Worm (Caenorhabditis elegans): ENCODE data around the gene ampd-1.
A peak's percentile ranks its signal among the peaks of the same experiment; 100 is the strongest.

The ampd-1 gene

DNA sequence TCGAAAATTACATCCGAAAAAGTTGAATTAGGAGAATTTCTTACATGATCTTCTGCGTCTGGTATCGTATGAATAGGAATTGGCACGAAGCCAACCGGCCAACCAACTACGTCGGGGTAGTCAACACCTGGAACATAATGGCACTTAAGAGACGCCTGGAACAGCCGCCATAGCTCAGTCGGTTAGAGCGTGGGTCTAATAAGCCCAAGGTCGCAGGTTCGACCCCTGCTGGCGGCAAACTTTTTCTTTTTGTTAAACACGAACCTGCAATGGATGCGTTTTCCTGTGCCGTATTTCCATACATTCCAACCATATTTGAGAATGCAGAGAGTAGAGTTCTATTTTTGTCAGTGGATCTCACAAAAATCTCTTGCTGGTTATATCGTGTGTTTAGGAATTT, 34.6 kb downstream of the ampd-1 start (continued):
- TF ChIP-seq elt-3 (tag; optimal IDR thresholded peaks at IDR 0.05) (no peak), ces-1 (GFP tag; optimal IDR thresholded peaks at IDR 0.05) (no peak), fkh-4 (tag; optimal IDR thresholded peaks at IDR 0.05; ENCODE audit: borderline replicate concordance) (no peak), pax-3 (tag; optimal IDR thresholded peaks at IDR 0.05) (no peak), nhr-47 (tag; optimal IDR thresholded peaks at IDR 0.05) (peak; percentile 35), sptf-1 (tag; optimal IDR thresholded peaks at IDR 0.05) (no peak), ceh-8 (GFP tag; optimal IDR thresholded peaks at IDR 0.05) (no peak), unc-86 (tag; optimal IDR thresholded peaks at IDR 0.05) (no peak), sup-37 (GFP tag; optimal IDR thresholded peaks at IDR 0.05) (no peak), sox-4 (tag; optimal IDR thresholded peaks at IDR 0.05) (no peak), unc-62 (GFP tag; optimal IDR thresholded peaks at IDR 0.05) (no peak), lin-35 (GFP tag; optimal IDR thresholded peaks at IDR 0.05) (peak in 1 of 2 experiments; percentile 61), efl-1 (optimal IDR thresholded peaks at IDR 0.05) (peak in 1 of 2 experiments; percentile 24), efl-1 (GFP tag; optimal IDR thresholded peaks at IDR 0.05 in 1 of 2) (peak; percentile 6 to 92), ceh-82 (tag; optimal IDR thresholded peaks at IDR 0.05) (no peak), nhr-237 (tag; optimal IDR thresholded peaks at IDR 0.05) (no peak), xbp-1 (tag; optimal IDR thresholded peaks at IDR 0.05) (no peak), unc-130 (tag; optimal IDR thresholded peaks at IDR 0.05) (no peak), nhr-11 (tag; optimal IDR thresholded peaks at IDR 0.05) (no peak), C16A3.4 (tag; optimal IDR thresholded peaks at IDR 0.05) (no peak), nhr-84 (tag; optimal IDR thresholded peaks at IDR 0.05) (no peak), unc-98 (GFP tag; IDR thresholded peaks at IDR 0.05) (no peak), skn-1 (tag; optimal IDR thresholded peaks at IDR 0.05) (peak; percentile 13), grh-1 (GFP tag; IDR thresholded peaks at IDR 0.05) (no peak), aly-2 (tag; optimal IDR thresholded peaks at IDR 0.05) (no peak), zag-1 (tag; optimal IDR thresholded peaks at IDR 0.05) (no peak), pag-3 (tag; optimal IDR thresholded peaks at IDR 0.05; ENCODE audit: borderline replicate concordance, insufficient read depth) (no peak), mep-1 (tag; optimal IDR thresholded peaks at IDR 0.05) (no peak), ceh-88 (GFP tag; IDR thresholded peaks at IDR 0.05) (no peak), vab-15 (tag; optimal IDR thresholded peaks at IDR 0.05) (no peak), tbx-2 (tag; optimal IDR thresholded peaks at IDR 0.05) (no peak), jun-1 (tag; optimal IDR thresholded peaks at IDR 0.05) (no peak), unc-30 (tag; optimal IDR thresholded peaks at IDR 0.05) (no peak), dpl-1 (GFP tag; optimal IDR thresholded peaks at IDR 0.05) (peak in 1 of 3 experiments; percentile 18), fos-1 (tag; optimal IDR thresholded peaks at IDR 0.05) (no peak), hpl-2 (GFP tag; optimal IDR thresholded peaks at IDR 0.05) (no peak), nhr-85 (tag) (no peak), blmp-1 (tag; optimal IDR thresholded peaks at IDR 0.05) (no peak), nhr-71 (tag; optimal IDR thresholded peaks at IDR 0.05) (peak; percentile 33), dsc-1 (tag; optimal IDR thresholded peaks at IDR 0.05) (no peak), snpc-4 (tag; optimal IDR thresholded peaks at IDR 0.05) (no peak), alr-1 (tag; optimal IDR thresholded peaks at IDR 0.05; ENCODE audit: borderline replicate concordance) (no peak), snu-23 (GFP tag; optimal IDR thresholded peaks at IDR 0.05) (peak; percentile 45), lir-3 (tag; optimal IDR thresholded peaks at IDR 0.05; ENCODE audit: poor library complexity) (no peak), fkh-10 (GFP tag; optimal IDR thresholded peaks at IDR 0.05) (no peak), nhr-28 (tag; optimal IDR thresholded peaks at IDR 0.05) (no peak), elt-2 (tag; optimal IDR thresholded peaks at IDR 0.05) (peak; percentile 24), lin-14 (GFP tag; optimal IDR thresholded peaks at IDR 0.05) (no peak), nhr-20 (tag; optimal IDR thresholded peaks at IDR 0.05) (peak; percentile 21), ztf-4 (tag; optimal IDR thresholded peaks at IDR 0.05) (no peak), ceh-90 (tag; optimal IDR thresholded peaks at IDR 0.05) (no peak), isw-1 (GFP tag; IDR thresholded peaks at IDR 0.05) (no peak), ztf-11 (tag; optimal IDR thresholded peaks at IDR 0.05) (no peak), nhr-76 (tag; optimal IDR thresholded peaks at IDR 0.05) (no peak)
